Worm (Caenorhabditis elegans) whole organism, L3 larva: ENCODE results near the gene lgc-44.

Experiments used
- R02D3.7 ChIP-seq: fragments of 150-350 bp; optimal IDR thresholded peaks from 2 replicates; lab custom pipeline; 2014; ENCODE audit warnings: missing biosample characterization, missing genetic modification characterization
- ZK546.5 ChIP-seq: sonication (generic microtip); optimal IDR thresholded peaks from 2 replicates; lab custom pipeline; 2017; ENCODE audit warnings: missing biosample characterization, missing genetic modification characterization
- aly-2 ChIP-seq: fragments of 150-350 bp; optimal IDR thresholded peaks from 2 replicates; lab custom pipeline; 2014; ENCODE audit warnings: missing biosample characterization, missing genetic modification characterization
- ama-1 ChIP-seq: fragments of 150-350 bp; optimal IDR thresholded peaks from 2 replicates; lab custom pipeline; 2018
- ceh-16 ChIP-seq: sonication (generic microtip); optimal IDR thresholded peaks from 2 replicates; lab custom pipeline; 2017; ENCODE audit warnings: missing biosample characterization, missing genetic modification characterization
- ceh-28 ChIP-seq: fragments of 150-350 bp; optimal IDR thresholded peaks from 2 replicates; lab custom pipeline; 2014; ENCODE audit warnings: missing biosample characterization, missing genetic modification reagents, missing genetic modification characterization
- ceh-82 ChIP-seq: fragments of 150-350 bp; optimal IDR thresholded peaks from 2 replicates; lab custom pipeline; 2014; ENCODE audit warnings: missing biosample characterization, missing genetic modification characterization
- ceh-9 ChIP-seq: sonication (generic microtip); optimal IDR thresholded peaks from 2 replicates; lab custom pipeline; 2018; ENCODE audit warnings: missing biosample characterization, missing genetic modification characterization
- daf-12 ChIP-seq: fragments of 150-350 bp; optimal IDR thresholded peaks from 2 replicates; lab custom pipeline; 2014; ENCODE audit warnings: missing biosample characterization, missing genetic modification reagents, missing genetic modification characterization
- egl-27 ChIP-seq: sonication (generic microtip); optimal IDR thresholded peaks from 4 replicates; lab custom pipeline; 2017; ENCODE audit warnings: missing biosample characterization, missing genetic modification reagents, missing genetic modification characterization
- egl-5 ChIP-seq: fragments of 150-350 bp; optimal IDR thresholded peaks from 2 replicates; lab custom pipeline; 2017; ENCODE audit warnings: missing biosample characterization, missing genetic modification reagents, missing genetic modification characterization, inconsistent platforms
- elt-1 ChIP-seq: fragments of 150-350 bp; optimal IDR thresholded peaks from 2 replicates; lab custom pipeline; 2014; ENCODE audit warnings: missing biosample characterization, missing genetic modification characterization
- elt-2 ChIP-seq: sonication (generic microtip); optimal IDR thresholded peaks from 2 replicates; lab custom pipeline; 2016; ENCODE audit warnings: missing genetic modification reagents, mild to moderate bottlenecking, missing genetic modification characterization, missing compliant biosample characterization
- elt-3 ChIP-seq, 3 experiments: fragments of 150-350 bp in 1 of 3; sonication (generic microtip) in 2 of 3; optimal IDR thresholded peaks; 2 replicates in 2 of 3; 4 replicates in 1 of 3; lab custom pipeline; 2014 to 2017; ENCODE audit warnings: missing biosample characterization in 3 of 3, missing genetic modification characterization in 3 of 3
- eor-1 ChIP-seq, 2 experiments: fragments of 150-350 bp; optimal IDR thresholded peaks; 2 replicates each; lab custom pipeline; 2014 to 2018; ENCODE audit warnings: missing biosample characterization in 2 of 2, missing genetic modification characterization in 2 of 2
- fkh-10 ChIP-seq: sonication (generic microtip); optimal IDR thresholded peaks from 2 replicates; lab custom pipeline; 2017; ENCODE audit warnings: missing biosample characterization, missing genetic modification reagents, missing genetic modification characterization
- fkh-2 ChIP-seq: fragments of 150-350 bp; optimal IDR thresholded peaks from 2 replicates; lab custom pipeline; 2014; ENCODE audit warnings: missing biosample characterization, missing genetic modification reagents, missing genetic modification characterization
- fos-1 ChIP-seq: fragments of 150-350 bp; optimal IDR thresholded peaks from 2 replicates; lab custom pipeline; 2014; ENCODE audit warnings: missing biosample characterization, missing genetic modification characterization
- hmg-11 ChIP-seq: sonication (generic microtip); optimal IDR thresholded peaks from 2 replicates; lab custom pipeline; 2016; ENCODE audit warnings: missing genetic modification characterization, missing compliant biosample characterization
- jun-1 ChIP-seq: fragments of 150-350 bp; optimal IDR thresholded peaks from 2 replicates; lab custom pipeline; 2014; ENCODE audit warnings: missing biosample characterization, missing genetic modification reagents, missing genetic modification characterization
- lin-15B ChIP-seq: fragments of 150-350 bp; optimal IDR thresholded peaks from 2 replicates; lab custom pipeline; 2014; ENCODE audit warnings: missing biosample characterization, missing genetic modification characterization
- lin-39 ChIP-seq: fragments of 150-350 bp; optimal IDR thresholded peaks from 2 replicates; lab custom pipeline; 2018; ENCODE audit warnings: missing biosample characterization, missing genetic modification reagents, missing genetic modification characterization
- lsy-12 ChIP-seq: sonication (generic microtip); optimal IDR thresholded peaks from 2 replicates; lab custom pipeline; 2016; ENCODE audit warnings: mild to moderate bottlenecking, missing genetic modification characterization, missing compliant biosample characterization
- mdl-1 ChIP-seq: fragments of 150-350 bp; optimal IDR thresholded peaks from 2 replicates; lab custom pipeline; 2014; ENCODE audit warnings: missing biosample characterization, missing genetic modification characterization
- mml-1 ChIP-seq: fragments of 150-350 bp; sonication (generic microtip); optimal IDR thresholded peaks from 3 replicates; lab custom pipeline; 2014; ENCODE audit warnings: missing biosample characterization, missing genetic modification characterization
- nfya-1 ChIP-seq: sonication (generic microtip); optimal IDR thresholded peaks from 2 replicates; lab custom pipeline; 2017; ENCODE audit warnings: missing genetic modification characterization, mild to moderate bottlenecking, missing compliant biosample characterization, antibody characterized with exemption, moderate library complexity; ENCODE audit not compliant: insufficient read depth
- nhr-11 ChIP-seq: fragments of 150-350 bp; optimal IDR thresholded peaks from 2 replicates; lab custom pipeline; 2014; ENCODE audit warnings: missing biosample characterization, missing genetic modification characterization
- nhr-12 ChIP-seq: fragments of 150-350 bp; optimal IDR thresholded peaks from 2 replicates; lab custom pipeline; 2014; ENCODE audit warnings: missing biosample characterization, missing genetic modification characterization
- nhr-23 ChIP-seq: fragments of 150-350 bp; optimal IDR thresholded peaks from 2 replicates; lab custom pipeline; 2014; ENCODE audit warnings: missing biosample characterization, missing genetic modification reagents, missing genetic modification characterization
- nhr-237 ChIP-seq: fragments of 150-350 bp; optimal IDR thresholded peaks from 2 replicates; lab custom pipeline; 2014; ENCODE audit warnings: missing biosample characterization, missing genetic modification characterization
- nhr-25 ChIP-seq: sonication (generic microtip); optimal IDR thresholded peaks from 2 replicates; lab custom pipeline; 2017; ENCODE audit warnings: missing biosample characterization, missing genetic modification characterization
- nhr-28 ChIP-seq: fragments of 150-350 bp; optimal IDR thresholded peaks from 2 replicates; lab custom pipeline; 2014; ENCODE audit warnings: missing biosample characterization, missing genetic modification characterization
- nhr-43 ChIP-seq: sonication (generic microtip); optimal IDR thresholded peaks from 2 replicates; lab custom pipeline; 2016; ENCODE audit warnings: mild to moderate bottlenecking, missing genetic modification characterization, missing compliant biosample characterization; ENCODE audit not compliant: poor library complexity, severe bottlenecking
- nhr-67 ChIP-seq: fragments of 150-350 bp; optimal IDR thresholded peaks from 2 replicates; lab custom pipeline; 2014; ENCODE audit warnings: missing biosample characterization, missing genetic modification characterization
- nhr-76 ChIP-seq: fragments of 150-350 bp; sonication (generic microtip); optimal IDR thresholded peaks from 5 replicates; lab custom pipeline; 2014; ENCODE audit warnings: missing biosample characterization, missing genetic modification characterization
- nhr-77 ChIP-seq: fragments of 150-350 bp; optimal IDR thresholded peaks from 2 replicates; lab custom pipeline; 2014; ENCODE audit warnings: missing biosample characterization, missing genetic modification characterization
- pha-4 ChIP-seq: fragments of 150-350 bp; optimal IDR thresholded peaks from 2 replicates; lab custom pipeline; 2014; ENCODE audit warnings: missing biosample characterization, missing genetic modification reagents, missing genetic modification characterization
- pqm-1 ChIP-seq: fragments of 150-350 bp; optimal IDR thresholded peaks from 2 replicates; lab custom pipeline; 2017; ENCODE audit warnings: missing biosample characterization, missing genetic modification characterization, inconsistent platforms
- sea-2 ChIP-seq: fragments of 150-350 bp; sonication (generic microtip); optimal IDR thresholded peaks from 4 replicates; lab custom pipeline; 2014; ENCODE audit warnings: missing biosample characterization, missing genetic modification reagents, missing genetic modification characterization
- skn-1 ChIP-seq: fragments of 150-350 bp; optimal IDR thresholded peaks from 2 replicates; lab custom pipeline; 2014; ENCODE audit warnings: missing biosample characterization, missing genetic modification characterization
- snpc-4 ChIP-seq: fragments of 150-350 bp; optimal IDR thresholded peaks from 2 replicates; lab custom pipeline; 2014; ENCODE audit warnings: missing biosample characterization, missing genetic modification characterization
- tbx-2 ChIP-seq: sonication (generic microtip); optimal IDR thresholded peaks from 2 replicates; lab custom pipeline; 2016; ENCODE audit warnings: mild to moderate bottlenecking, missing genetic modification characterization, missing compliant biosample characterization
- unc-39 ChIP-seq: sonication (generic microtip); optimal IDR thresholded peaks from 4 replicates; lab custom pipeline; 2017; ENCODE audit warnings: missing biosample characterization, missing genetic modification characterization
- unc-62 ChIP-seq: fragments of 150-350 bp; sonication (generic microtip); optimal IDR thresholded peaks from 4 replicates; lab custom pipeline; 2014; ENCODE audit warnings: missing biosample characterization, missing genetic modification reagents, missing genetic modification characterization
- zag-1 ChIP-seq: fragments of 150-350 bp; optimal IDR thresholded peaks from 2 replicates; lab custom pipeline; 2014; ENCODE audit warnings: missing biosample characterization, missing genetic modification characterization
- ztf-11 ChIP-seq: fragments of 150-350 bp; optimal IDR thresholded peaks from 2 replicates; lab custom pipeline; 2014; ENCODE audit warnings: missing biosample characterization, missing genetic modification characterization
- ztf-4 ChIP-seq: fragments of 150-350 bp; optimal IDR thresholded peaks from 2 replicates; lab custom pipeline; 2014; ENCODE audit warnings: missing biosample characterization, missing genetic modification characterization

lgc-44 gene

ce11 chrV:11641298-11641787 lies 31.1 kb downstream of the lgc-44 start (continued):
- TF ChIP-seq fkh-10, result peak; percentile 77
- TF ChIP-seq ceh-16 (tag; lab: Kevin White, UChicago), result no peak
- TF ChIP-seq pqm-1 (tag; lab: Kevin White, UChicago), result no peak
- peak; percentile 25 for TF ChIP-seq tbx-2
- TF ChIP-seq elt-1 (tag; lab: Kevin White, UChicago), result no peak
- peak; percentile 56 for TF ChIP-seq lin-39 (tag; lab: Kevin White, UChicago)
- TF ChIP-seq hmg-11 (tag; lab: Kevin White, UChicago), result peak; percentile 27
- TF ChIP-seq mml-1 (tag; lab: Kevin White, UChicago), result no peak
- peak; percentile 9 for TF ChIP-seq snpc-4 (tag; lab: Kevin White, UChicago)
- peak; percentile 14 for TF ChIP-seq zag-1 (tag; lab: Kevin White, UChicago)

- no peak for TF ChIP-seq sea-2
- no peak for TF ChIP-seq eor-1 (tag; optimal IDR thresholded peaks at IDR 0.05; lab: Kevin White, UChicago)
- TF ChIP-seq mdl-1 (tag; lab: Kevin White, UChicago), result peak; percentile 18
- peak; percentile 65 for TF ChIP-seq nhr-11 (tag; lab: Kevin White, UChicago)
- peak; percentile 6 for TF ChIP-seq hmg-11 (tag; lab: Kevin White, UChicago)
- peak; percentile 75 for TF ChIP-seq egl-5 (tag; lab: Kevin White, UChicago)
- no peak for TF ChIP-seq fos-1 (tag; lab: Kevin White, UChicago)
- TF ChIP-seq snpc-4 (tag; lab: Kevin White, UChicago), result peak; percentile 30
- no peak for TF ChIP-seq ceh-9
- no peak for TF ChIP-seq egl-27
- no peak for TF ChIP-seq elt-1 (tag; lab: Kevin White, UChicago)
- no peak for TF ChIP-seq elt-2 (tag; lab: Kevin White, UChicago)
- TF ChIP-seq nhr-12 (tag; lab: Kevin White, UChicago), result no peak
- no peak for TF ChIP-seq nhr-76 (tag; lab: Kevin White, UChicago)
- no peak for TF ChIP-seq nhr-67
- peak; percentile 83 for TF ChIP-seq pha-4
- no peak for TF ChIP-seq ceh-28
- TF ChIP-seq jun-1 (tag; lab: Kevin White, UChicago), result peak; percentile 38
- no peak for TF ChIP-seq pqm-1 (tag; lab: Kevin White, UChicago)
- no peak for TF ChIP-seq nhr-28 (tag; lab: Kevin White, UChicago)
- no peak for TF ChIP-seq fkh-2
- peak; percentile 73 for TF ChIP-seq nfya-1
- TF ChIP-seq fkh-10, result no peak
- TF ChIP-seq ztf-4 (tag; lab: Kevin White, UChicago), result no peak
- no peak for TF ChIP-seq nhr-43 (tag; lab: Kevin White, UChicago)
- TF ChIP-seq R02D3.7 (tag; lab: Kevin White, UChicago), result no peak
- TF ChIP-seq mml-1 (tag; lab: Kevin White, UChicago), result no peak
- TF ChIP-seq skn-1, result no peak
- TF ChIP-seq lin-15B (tag; lab: Kevin White, UChicago), result no peak
- TF ChIP-seq lin-39 (tag; lab: Kevin White, UChicago), result peak; percentile 56
- no peak for TF ChIP-seq elt-3 (tag; optimal IDR thresholded peaks at IDR 0.05; lab: Kevin White, UChicago)
- TF ChIP-seq ama-1 (lab: Kevin White, UChicago), result no peak
- no peak for TF ChIP-seq ztf-11 (tag; lab: Kevin White, UChicago)
- no peak for TF ChIP-seq nhr-25
- TF ChIP-seq unc-39 (tag; lab: Kevin White, UChicago), result no peak
- TF ChIP-seq ceh-82 (tag; lab: Kevin White, UChicago), result no peak
- no peak for TF ChIP-seq ZK546.5 (tag; lab: Kevin White, UChicago)
- no peak for TF ChIP-seq nhr-77
- TF ChIP-seq aly-2, result no peak
- TF ChIP-seq daf-12, result no peak
- TF ChIP-seq unc-62, result no peak
- no peak for TF ChIP-seq ceh-16 (tag; lab: Kevin White, UChicago)
- peak; percentile 51 for TF ChIP-seq lsy-12 (tag; lab: Kevin White, UChicago)
- no peak for TF ChIP-seq tbx-2
- TF ChIP-seq nhr-237 (tag; lab: Kevin White, UChicago), result no peak
- TF ChIP-seq nhr-23, result no peak
- no peak for TF ChIP-seq zag-1 (tag; lab: Kevin White, UChicago)
These were observed 33.7 kb downstream of the lgc-44 start for ce11 chrV:11638634-11639117.
